Fruit fly (Drosophila melanogaster): ENCODE measurements around the gene CG7115.
A peak's percentile ranks its signal among the peaks of the same experiment; 100 is the strongest.

Gene CG7115

dm6 chr2L:7828231-7828630, 7.3 kb downstream of the CG7115 start (continued):
- TF ChIP-seq CG14441 (GFP tag; IDR thresholded peaks at IDR 0.05) (0 out of 2 replicates have a peak, but pooled peaks have one; percentile 36), Antp (GFP tag; optimal IDR thresholded peaks at IDR 0.05) (no peak), CG1832 (GFP tag; optimal IDR thresholded peaks at IDR 0.05) (peak; percentile 99), nom (GFP tag; optimal IDR thresholded peaks at IDR 0.05) (peak; percentile 48), bsh (GFP tag; optimal IDR thresholded peaks at IDR 0.05) (peak in 1 of 2 experiments; percentile 11), vvl (GFP tag; IDR thresholded peaks at IDR 0.05) (peak; percentile 35; the same call in 1 of the 2 replicates), grau (tag; optimal IDR thresholded peaks at IDR 0.05) (peak; percentile 6), CG15073 (GFP tag; optimal IDR thresholded peaks at IDR 0.05) (no peak), CG9727 (GFP tag; optimal IDR thresholded peaks at IDR 0.05) (peak; percentile 2), kah (GFP tag; optimal IDR thresholded peaks at IDR 0.05) (peak; percentile 1), schlank (tag; optimal IDR thresholded peaks at IDR 0.05) (peak; percentile 2), CG1792 (GFP tag; optimal IDR thresholded peaks at IDR 0.05) (no peak), CG12219 (GFP tag; optimal IDR thresholded peaks at IDR 0.05) (peak; percentile 31), chn (GFP tag; optimal IDR thresholded peaks at IDR 0.05) (peak; percentile 25), Opbp (GFP tag; IDR thresholded peaks at IDR 0.05; ENCODE audit: partially characterized antibody) (peak; percentile 80), otp (GFP tag; IDR thresholded peaks at IDR 0.05) (0 out of 3 replicates have a peak, but pooled peaks have one; percentile 23), seq (GFP tag; IDR thresholded peaks at IDR 0.05) (no peak), CG4707 (GFP tag; optimal IDR thresholded peaks at IDR 0.05) (no peak), Aef1 (GFP tag; IDR thresholded peaks at IDR 0.05) (peak; percentile 15; the same call in 1 of the 3 replicates), MESR4 (GFP tag; optimal IDR thresholded peaks at IDR 0.05) (peak; percentile 13), nerfin-2 (GFP tag; IDR thresholded peaks at IDR 0.05; ENCODE audit: partially characterized antibody) (0 out of 2 replicates have a peak, but pooled peaks have one; percentile 42), D19B (GFP tag; optimal IDR thresholded peaks at IDR 0.05) (no peak), dati (GFP tag; IDR thresholded peaks at IDR 0.05) (no peak), dm (GFP tag; optimal IDR thresholded peaks at IDR 0.05) (peak; percentile 52), lilli (GFP tag; optimal IDR thresholded peaks at IDR 0.05) (no peak), knrl (GFP tag; IDR thresholded peaks at IDR 0.05; ENCODE audit: partially characterized antibody) (peak; percentile 41; the same call in 2 of the 3 replicates), gce (GFP tag; IDR thresholded peaks at IDR 0.05) (no peak), danr (GFP tag; IDR thresholded peaks at IDR 0.05) (no peak), GATAe (GFP tag; conservative IDR thresholded peaks at IDR 0.05) (peak; percentile 38; the same call in 1 of the 2 replicates), tup (GFP tag; optimal IDR thresholded peaks at IDR 0.05) (no peak), CG30431 (GFP tag; optimal IDR thresholded peaks at IDR 0.05) (no peak), h (optimal IDR thresholded peaks at IDR 0.05) (no peak), CG9609 (GFP tag; optimal IDR thresholded peaks at IDR 0.05) (no peak), Trl (optimal IDR thresholded peaks at IDR 0.05) (peak in 1 of 2 experiments; percentile 72), Trl (GFP tag; optimal IDR thresholded peaks at IDR 0.05) (no peak), chm (GFP tag; IDR thresholded peaks at IDR 0.05) (peak; percentile 59; the same call in 1 of the 2 replicates), ttk (GFP tag; IDR thresholded peaks at IDR 0.05) (0 out of 2 replicates have a peak, but pooled peaks have one; percentile 6), wor (GFP tag; IDR thresholded peaks at IDR 0.05) (no peak), Taf1 (GFP tag; IDR thresholded peaks at IDR 0.05) (no peak), CG11456 (GFP tag; IDR thresholded peaks at IDR 0.05) (no peak), CG10267 (tag; optimal IDR thresholded peaks at IDR 0.05) (no peak), esg (GFP tag; conservative IDR thresholded peaks at IDR 0.05) (no peak), CG17912 (GFP tag; optimal IDR thresholded peaks at IDR 0.05) (peak; percentile 6), lmd (GFP tag; IDR thresholded peaks at IDR 0.05) (no peak), crol (GFP tag; IDR thresholded peaks at IDR 0.05) (peak; percentile 64), CG30020 (tag; optimal IDR thresholded peaks at IDR 0.05) (peak; percentile 19), gcm (GFP tag; optimal IDR thresholded peaks at IDR 0.05) (no peak), Med (GFP tag) (peak; percentile 92), chinmo (GFP tag; IDR thresholded peaks at IDR 0.05; ENCODE audit: partially characterized antibody) (peak; percentile 78; the same call in 1 of the 4 replicates), Xrp1 (GFP tag; IDR thresholded peaks at IDR 0.05) (0 out of 2 replicates have a peak, but pooled peaks have one; percentile 15), nerfin-1 (tag; optimal IDR thresholded peaks at IDR 0.05) (peak; percentile 100)
